Worm (Caenorhabditis elegans) whole organism, early embryonic: ENCODE measurements around the gene bcl-11.

Experiments used
- B0310.2 ChIP-seq: sonication (generic microtip); optimal IDR thresholded peaks from 2 replicates; lab custom pipeline; 2016; ENCODE audit warnings: mild to moderate bottlenecking, missing genetic modification characterization, missing compliant biosample characterization
- ama-1 ChIP-seq: fragments of 150-350 bp; optimal IDR thresholded peaks from 2 replicates; lab custom pipeline; 2014
- ets-7 ChIP-seq: sonication (generic microtip); optimal IDR thresholded peaks from 2 replicates; lab custom pipeline; 2016; ENCODE audit warnings: missing genotype, missing genetic modification characterization, missing compliant biosample characterization
- flt-1 ChIP-seq: fragments of 200-800 bp; sonication (Bioruptor generic); IDR thresholded peaks from 2 replicates; pipeline ENCODE4 v1.3.6; 2022; ENCODE audit warnings: missing genetic modification characterization, missing compliant biosample characterization
- hmbx-1 ChIP-seq: sonication (generic microtip); optimal IDR thresholded peaks from 2 replicates; lab custom pipeline; 2016; ENCODE audit warnings: mild to moderate bottlenecking, missing genetic modification characterization, missing compliant biosample characterization
- hmg-4 ChIP-seq: fragments of 200-800 bp; sonication (Bioruptor generic); optimal IDR thresholded peaks from 2 replicates; lab custom pipeline; 2018; ENCODE audit warnings: mild to moderate bottlenecking, missing genetic modification characterization, missing compliant biosample characterization
- hnd-1 ChIP-seq: sonication (generic microtip); optimal IDR thresholded peaks from 2 replicates; lab custom pipeline; 2016; ENCODE audit warnings: missing genetic modification characterization, missing compliant biosample characterization
- sea-1 ChIP-seq: fragments of 200-800 bp; sonication (Bioruptor generic); conservative IDR thresholded peaks from 2 replicates; pipeline ENCODE4 v1.3.6; 2022; ENCODE audit warnings: missing genetic modification characterization, missing compliant biosample characterization
- tbx-11 ChIP-seq: fragments of 200-800 bp; sonication (Bioruptor generic); IDR thresholded peaks from 2 replicates; pipeline ENCODE4 v1.3.6; 2022; ENCODE audit warnings: missing genetic modification characterization, missing compliant biosample characterization
- tbx-37 ChIP-seq: fragments of 200-800 bp; sonication (Bioruptor generic); conservative IDR thresholded peaks from 2 replicates; pipeline ENCODE4 v1.3.6; 2022; ENCODE audit warnings: missing genetic modification reagents, missing genetic modification characterization, missing compliant biosample characterization
- tra-4 ChIP-seq: sonication (generic microtip); optimal IDR thresholded peaks from 2 replicates; lab custom pipeline; 2017; ENCODE audit warnings: missing genetic modification characterization, missing compliant biosample characterization

ce11 chrV:6331607-6332006 is 24.2 kb upstream of the bcl-11 start, which contains the start of gene T28C12.1:
- TF ChIP-seq hmg-4 (no peak), tbx-37 (no peak), ets-7 (tag; lab: Kevin White, UChicago) (no peak), tbx-11 (no peak), ama-1 (lab: Kevin White, UChicago) (no peak), sea-1 (GFP tag; lab: Robert Waterston, UW) (no peak), hmbx-1 (no peak), tra-4 (no peak), B0310.2 (no peak), hnd-1 (tag; lab: Kevin White, UChicago) (no peak), flt-1 (GFP tag; lab: Robert Waterston, UW) (no peak)
